Worm (Caenorhabditis elegans) whole organism, late embryonic: ENCODE data around the gene htas-1.

Experiments
- C08G9.2 ChIP-seq: sonication (generic microtip); optimal IDR thresholded peaks from 2 replicates; lab custom pipeline; 2016; ENCODE audit warnings: mild to moderate bottlenecking, missing genetic modification characterization, moderate library complexity, missing compliant biosample characterization
- C38D4.7 ChIP-seq: fragments of 200-800 bp; sonication (Bioruptor generic); optimal IDR thresholded peaks from 2 replicates; lab custom pipeline; 2018; ENCODE audit warnings: mild to moderate bottlenecking, missing genetic modification characterization, moderate library complexity, missing compliant biosample characterization
- F13H6.1 ChIP-seq: sonication (generic microtip); optimal IDR thresholded peaks from 2 replicates; lab custom pipeline; 2016; ENCODE audit warnings: missing genetic modification characterization, missing compliant biosample characterization
- K02D7.2 ChIP-seq: sonication (generic microtip); optimal IDR thresholded peaks from 2 replicates; lab custom pipeline; 2017; ENCODE audit warnings: mild to moderate bottlenecking, missing genetic modification characterization, missing compliant biosample characterization
- Y22D7AL.16 ChIP-seq: sonication (generic microtip); optimal IDR thresholded peaks from 2 replicates; lab custom pipeline; 2016; ENCODE audit warnings: missing genetic modification characterization, missing compliant biosample characterization
- ahr-1 ChIP-seq: sonication (generic microtip); optimal IDR thresholded peaks from 2 replicates; lab custom pipeline; 2016; ENCODE audit warnings: missing genetic modification characterization, missing compliant biosample characterization
- ceh-14 ChIP-seq: sonication (generic microtip); optimal IDR thresholded peaks from 2 replicates; lab custom pipeline; 2016; ENCODE audit warnings: missing genotype, missing genetic modification characterization, missing compliant biosample characterization
- ceh-2 ChIP-seq: sonication (generic microtip); optimal IDR thresholded peaks from 2 replicates; lab custom pipeline; 2016; ENCODE audit warnings: missing genotype, missing genetic modification characterization, missing compliant biosample characterization
- ceh-24 ChIP-seq: sonication (generic microtip); optimal IDR thresholded peaks from 2 replicates; lab custom pipeline; 2016; ENCODE audit warnings: mild to moderate bottlenecking, missing genetic modification characterization, missing compliant biosample characterization
- ceh-30 ChIP-seq: fragments of 150-350 bp; optimal IDR thresholded peaks from 2 replicates; lab custom pipeline; 2014; ENCODE audit warnings: missing biosample characterization, missing genetic modification characterization
- ceh-31 ChIP-seq: sonication (generic microtip); optimal IDR thresholded peaks from 2 replicates; lab custom pipeline; 2016; ENCODE audit warnings: missing genetic modification characterization, missing compliant biosample characterization
- ceh-34 ChIP-seq: sonication (generic microtip); optimal IDR thresholded peaks from 2 replicates; lab custom pipeline; 2016; ENCODE audit warnings: mild to moderate bottlenecking, missing genetic modification characterization, missing compliant biosample characterization
- dmd-4 ChIP-seq: sonication (generic microtip); optimal IDR thresholded peaks from 2 replicates; lab custom pipeline; 2016; ENCODE audit warnings: borderline replicate concordance, missing genetic modification characterization, missing compliant biosample characterization
- dve-1 ChIP-seq: sonication (generic microtip); optimal IDR thresholded peaks from 2 replicates; lab custom pipeline; 2017; ENCODE audit warnings: antibody characterized with exemption, mild to moderate bottlenecking, missing genetic modification characterization, missing compliant biosample characterization
- elt-4 ChIP-seq: sonication (generic microtip); optimal IDR thresholded peaks from 2 replicates; lab custom pipeline; 2016; ENCODE audit warnings: missing genetic modification characterization, missing compliant biosample characterization
- ets-4 ChIP-seq: sonication (generic microtip); optimal IDR thresholded peaks from 2 replicates; lab custom pipeline; 2016; ENCODE audit warnings: missing genetic modification characterization, missing compliant biosample characterization
- eyg-1 ChIP-seq: sonication (generic microtip); optimal IDR thresholded peaks from 2 replicates; lab custom pipeline; 2016; ENCODE audit warnings: missing genotype, missing genetic modification characterization, missing compliant biosample characterization
- fax-1 ChIP-seq: sonication (generic microtip); optimal IDR thresholded peaks from 2 replicates; lab custom pipeline; 2016; ENCODE audit warnings: missing genotype, missing genetic modification characterization, missing compliant biosample characterization
- fkh-10 ChIP-seq: fragments of 150-350 bp; optimal IDR thresholded peaks from 2 replicates; lab custom pipeline; 2014; ENCODE audit warnings: missing biosample characterization, missing genetic modification reagents, missing genetic modification characterization
- gmeb-2 ChIP-seq: sonication (generic microtip); optimal IDR thresholded peaks from 2 replicates; lab custom pipeline; 2016; ENCODE audit warnings: missing genetic modification characterization, inconsistent platforms, missing compliant biosample characterization
- hlh-13 ChIP-seq: fragments of 200-800 bp; sonication (Bioruptor generic); optimal IDR thresholded peaks from 2 replicates; lab custom pipeline; 2018; ENCODE audit warnings: mild to moderate bottlenecking, missing genetic modification characterization, missing compliant biosample characterization
- hlh-15 ChIP-seq: sonication (generic microtip); optimal IDR thresholded peaks from 2 replicates; lab custom pipeline; 2016; ENCODE audit warnings: missing genetic modification characterization, missing compliant biosample characterization
- hlh-30 ChIP-seq: sonication (generic microtip); optimal IDR thresholded peaks from 2 replicates; lab custom pipeline; 2017; ENCODE audit warnings: antibody characterized with exemption, missing genetic modification characterization, missing compliant biosample characterization; ENCODE audit not compliant: insufficient read depth
- hlh-6 ChIP-seq: sonication (generic microtip); optimal IDR thresholded peaks from 2 replicates; lab custom pipeline; 2016; ENCODE audit warnings: missing genotype, missing genetic modification characterization, missing compliant biosample characterization
- hlh-8 ChIP-seq: sonication (generic microtip); optimal IDR thresholded peaks from 2 replicates; lab custom pipeline; 2016; ENCODE audit warnings: missing genotype, missing genetic modification characterization, missing compliant biosample characterization
- lim-6 ChIP-seq: sonication (generic microtip); optimal IDR thresholded peaks from 2 replicates; lab custom pipeline; 2016; ENCODE audit warnings: missing genetic modification characterization, missing compliant biosample characterization
- lin-11 ChIP-seq: fragments of 200-800 bp; sonication (Bioruptor generic); optimal IDR thresholded peaks from 2 replicates; lab custom pipeline; 2018; ENCODE audit warnings: mild to moderate bottlenecking, missing genetic modification characterization, missing compliant biosample characterization
- madf-2 ChIP-seq: sonication (generic microtip); optimal IDR thresholded peaks from 2 replicates; lab custom pipeline; 2017; ENCODE audit warnings: missing genetic modification characterization, missing compliant biosample characterization
- nfya-1 ChIP-seq: sonication (generic microtip); optimal IDR thresholded peaks from 2 replicates; lab custom pipeline; 2017; ENCODE audit warnings: missing genetic modification characterization, mild to moderate bottlenecking, missing compliant biosample characterization, antibody characterized with exemption, moderate library complexity
- pag-3 ChIP-seq: sonication (generic microtip); optimal IDR thresholded peaks from 2 replicates; lab custom pipeline; 2016; ENCODE audit warnings: missing compliant biosample characterization, missing genetic modification characterization, borderline replicate concordance
- pat-9 ChIP-seq: fragments of 200-800 bp; sonication (Bioruptor generic); optimal IDR thresholded peaks from 2 replicates; lab custom pipeline; 2018; ENCODE audit warnings: mild to moderate bottlenecking, missing genetic modification characterization, moderate library complexity, missing compliant biosample characterization
- pax-1 ChIP-seq: fragments of 150-350 bp; optimal IDR thresholded peaks from 2 replicates; lab custom pipeline; 2014; ENCODE audit warnings: missing biosample characterization, missing genetic modification characterization
- pha-4 ChIP-seq: fragments of 150-350 bp; optimal IDR thresholded peaks from 2 replicates; lab custom pipeline; 2018; ENCODE audit warnings: missing biosample characterization, missing genetic modification reagents, missing genetic modification characterization
- pqm-1 ChIP-seq: sonication (generic microtip); optimal IDR thresholded peaks from 2 replicates; lab custom pipeline; 2016; ENCODE audit warnings: missing genetic modification characterization, missing compliant biosample characterization
- sdc-2 ChIP-seq: sonication (generic microtip); optimal IDR thresholded peaks from 2 replicates; lab custom pipeline; 2016; ENCODE audit warnings: missing genotype, missing genetic modification characterization, missing compliant biosample characterization
- sox-4 ChIP-seq: sonication (generic microtip); optimal IDR thresholded peaks from 2 replicates; lab custom pipeline; 2017; ENCODE audit warnings: mild to moderate bottlenecking, missing genetic modification characterization, inconsistent platforms, missing compliant biosample characterization
- syd-9 ChIP-seq: sonication (generic microtip); optimal IDR thresholded peaks from 2 replicates; lab custom pipeline; 2016; ENCODE audit warnings: mild to moderate bottlenecking, missing genetic modification characterization, moderate library complexity, missing compliant biosample characterization
- tbx-2 ChIP-seq: sonication (generic microtip); optimal IDR thresholded peaks from 2 replicates; lab custom pipeline; 2016; ENCODE audit warnings: missing genetic modification characterization, missing compliant biosample characterization
- ttx-3 ChIP-seq: sonication (generic microtip); optimal IDR thresholded peaks from 2 replicates; lab custom pipeline; 2016; ENCODE audit warnings: missing genetic modification reagents, missing genetic modification characterization, missing compliant biosample characterization
- unc-42 ChIP-seq: sonication (generic microtip); optimal IDR thresholded peaks from 2 replicates; lab custom pipeline; 2016; ENCODE audit warnings: missing genotype, missing genetic modification characterization, missing compliant biosample characterization
- unc-55 ChIP-seq: sonication (generic microtip); optimal IDR thresholded peaks from 2 replicates; lab custom pipeline; 2017; ENCODE audit warnings: missing biosample characterization, missing genetic modification reagents, missing genetic modification characterization
- ztf-16 ChIP-seq: sonication (generic microtip); optimal IDR thresholded peaks from 2 replicates; lab custom pipeline; 2017; ENCODE audit warnings: missing genetic modification characterization, missing compliant biosample characterization

htas-1 gene

ce11 chrIV:9709887-9710286, 26.6 kb upstream of the htas-1 start, which contains the start of gene nhr-38:
Gene nhr-38, plus strand, starts transcription at chrIV:9710187.
- TF ChIP-seq F13H6.1 (tag; lab: Kevin White, UChicago) (no peak), unc-55 (no peak), tbx-2 (tag; lab: Kevin White, UChicago) (no peak), ceh-34 (tag; lab: Kevin White, UChicago) (no peak), Y22D7AL.16 (tag; lab: Kevin White, UChicago) (no peak), pax-1 (tag; lab: Kevin White, UChicago) (no peak), pat-9 (tag; lab: Kevin White, UChicago) (no peak), ceh-30 (tag; lab: Kevin White, UChicago) (no peak), hlh-15 (no peak), dmd-4 (tag; lab: Kevin White, UChicago) (no peak), ets-4 (tag; lab: Kevin White, UChicago) (no peak), pha-4 (no peak), ceh-2 (no peak), hlh-8 (tag; lab: Kevin White, UChicago) (no peak)

DNA sequence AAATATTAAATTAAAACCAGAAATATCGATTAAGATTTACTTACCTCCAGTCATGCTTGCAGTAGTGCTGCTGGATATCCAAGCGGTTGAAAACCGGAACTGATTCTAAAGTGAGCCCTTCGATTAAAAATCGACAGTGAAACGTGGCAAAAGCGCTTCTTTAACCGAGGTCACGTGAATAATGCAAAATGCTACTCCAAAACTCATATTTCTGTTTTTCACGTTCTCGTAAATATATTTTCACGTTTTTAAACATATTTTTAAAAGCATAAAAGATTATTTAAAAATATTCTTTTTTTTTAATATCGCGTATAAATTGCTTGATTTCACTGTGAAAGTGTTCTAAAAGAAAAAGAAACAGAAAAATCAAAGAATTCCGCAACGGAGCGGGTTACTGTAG, 25.9 kb upstream of the htas-1 start, which contains the start of gene ant-1.3:
TSS of gene ant-1.3 (minus strand) at position 101 of the 400 bp plus-strand sequence.
- TF ChIP-seq madf-2 (tag; lab: Kevin White, UChicago), result no peak
- no peak for TF ChIP-seq ceh-24 (tag; lab: Kevin White, UChicago)
- no peak for TF ChIP-seq fkh-10 (GFP tag; lab: Kevin White, UChicago)
- TF ChIP-seq gmeb-2 (tag; lab: Kevin White, UChicago), result no peak
- no peak for TF ChIP-seq hlh-6 (tag; lab: Kevin White, UChicago)
- no peak for TF ChIP-seq eyg-1 (tag; lab: Kevin White, UChicago)
- no peak for TF ChIP-seq sdc-2
- no peak for TF ChIP-seq sox-4
- no peak for TF ChIP-seq syd-9 (tag; lab: Kevin White, UChicago)
- TF ChIP-seq lin-11, result no peak
- no peak for TF ChIP-seq ztf-16 (tag; lab: Kevin White, UChicago)
- TF ChIP-seq K02D7.2, result no peak
- TF ChIP-seq pag-3 (tag; lab: Kevin White, UChicago), result no peak
- TF ChIP-seq Y22D7AL.16 (tag; lab: Kevin White, UChicago), result no peak
- no peak for TF ChIP-seq ceh-2
- TF ChIP-seq, all 69 proteins: peak for 0

- TF ChIP-seq elt-4 (tag; lab: Kevin White, UChicago) (no peak), fax-1 (tag; lab: Kevin White, UChicago) (no peak), ttx-3 (tag; lab: Kevin White, UChicago) (no peak), dve-1 (tag; lab: Kevin White, UChicago) (no peak), hlh-30 (tag; lab: Kevin White, UChicago) (no peak), nfya-1 (tag; lab: Kevin White, UChicago) (peak; percentile 10), eyg-1 (tag; lab: Kevin White, UChicago) (no peak), sdc-2 (no peak), unc-42 (tag; lab: Kevin White, UChicago) (peak; percentile 11), gmeb-2 (tag; lab: Kevin White, UChicago) (no peak)
These were observed 23.4 kb upstream of the htas-1 start, which contains the start of the genes dcaf-1 and dph-3 for ce11 chrIV:9706704-9707197. Gene dcaf-1, minus strand, starts transcription at chrIV:9706723. Gene dph-3, plus strand, starts transcription at chrIV:9707147.

DNA sequence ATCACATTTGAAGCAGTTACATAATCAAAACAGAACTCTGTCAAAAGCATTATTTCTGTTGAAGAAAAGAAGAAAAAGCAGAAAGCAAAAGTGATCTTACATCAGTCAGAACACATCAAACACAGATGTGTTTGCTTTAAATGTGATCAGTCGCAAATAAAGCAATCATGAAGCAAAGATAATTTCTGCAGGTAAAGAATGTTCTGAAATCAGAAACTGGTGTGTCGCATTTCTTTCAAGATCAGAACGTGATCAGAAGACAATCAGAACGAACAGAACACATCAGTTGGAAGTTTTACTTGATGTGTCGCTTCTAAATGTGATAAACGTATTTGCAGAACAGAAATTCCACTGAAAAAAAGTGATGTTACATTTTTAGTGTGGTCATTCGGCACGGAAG, 15.7 kb upstream of the htas-1 start:
- TF ChIP-seq pha-4 (no peak), hlh-13 (GFP tag; lab: Kevin White, UChicago) (no peak), C38D4.7 (no peak), ceh-30 (tag; lab: Kevin White, UChicago) (no peak), sdc-2 (no peak), ceh-14 (tag; lab: Kevin White, UChicago) (no peak), lim-6 (tag; lab: Kevin White, UChicago) (no peak), pat-9 (tag; lab: Kevin White, UChicago) (no peak), pag-3 (tag; lab: Kevin White, UChicago) (no peak), ahr-1 (no peak), ceh-31 (tag; lab: Kevin White, UChicago) (no peak), C08G9.2 (tag; lab: Kevin White, UChicago) (no peak), pqm-1 (tag; lab: Kevin White, UChicago) (no peak)
